Fruit fly (Drosophila melanogaster) whole organism, adult: ENCODE results near the gene Pep.

ENCODE experiments used
- CG11617 ChIP-seq: fragments of 200-800 bp; sonication (Bioruptor generic); optimal IDR thresholded peaks from 2 replicates; lab custom pipeline; 2017; ENCODE audit warnings: mild to moderate bottlenecking, missing biosample characterization, missing genetic modification reagents, missing genetic modification characterization
- CG12768 ChIP-seq: fragments of 200-800 bp; sonication (Bioruptor generic); optimal IDR thresholded peaks from 2 replicates; lab custom pipeline; 2017; ENCODE audit warnings: missing biosample characterization, missing genetic modification characterization, mild to moderate bottlenecking, moderate library complexity, missing genetic modification reagents
- CG14711 ChIP-seq: fragments of 200-800 bp; sonication (Bioruptor generic); optimal IDR thresholded peaks from 2 replicates; lab custom pipeline; 2018; ENCODE audit warnings: missing biosample characterization, mild to moderate bottlenecking, missing genetic modification characterization, moderate library complexity
- CG1620 ChIP-seq: fragments of 200-800 bp; sonication (Bioruptor generic); optimal IDR thresholded peaks from 2 replicates; lab custom pipeline; 2016; ENCODE audit warnings: missing biosample characterization, missing genetic modification characterization
- CG33017 ChIP-seq: fragments of 200-800 bp; sonication (Bioruptor generic); optimal IDR thresholded peaks from 2 replicates; lab custom pipeline; 2018; ENCODE audit warnings: missing biosample characterization, mild to moderate bottlenecking, missing genetic modification characterization, moderate library complexity
- CG5204 ChIP-seq: fragments of 200-800 bp; sonication (Bioruptor generic); optimal IDR thresholded peaks from 2 replicates; lab custom pipeline; 2016; ENCODE audit warnings: missing biosample characterization, missing genetic modification characterization
- CG7045 ChIP-seq: fragments of 200-800 bp; sonication (Bioruptor generic); optimal IDR thresholded peaks from 2 replicates; lab custom pipeline; 2017; ENCODE audit warnings: missing biosample characterization, mild to moderate bottlenecking, missing genetic modification characterization
- CG7101 ChIP-seq: fragments of 200-800 bp; sonication (Bioruptor generic); optimal IDR thresholded peaks from 2 replicates; lab custom pipeline; 2018; ENCODE audit warnings: missing biosample characterization, mild to moderate bottlenecking, missing genetic modification characterization, moderate library complexity
- Clk ChIP-seq: fragments of 200-800 bp; sonication (Bioruptor generic); optimal IDR thresholded peaks from 2 replicates; lab custom pipeline; 2017; ENCODE audit warnings: missing biosample characterization, missing genetic modification characterization
- Crg-1 ChIP-seq: fragments of 200-800 bp; sonication (Bioruptor generic); optimal IDR thresholded peaks from 2 replicates; lab custom pipeline; 2016; ENCODE audit warnings: missing biosample characterization, missing genetic modification characterization
- Hr96 ChIP-seq: fragments of 200-800 bp; sonication (Bioruptor generic); optimal IDR thresholded peaks from 2 replicates; lab custom pipeline; 2016; ENCODE audit warnings: missing biosample characterization, missing genetic modification characterization
- Mnt ChIP-seq: fragments of 200-800 bp; sonication (Bioruptor generic); optimal IDR thresholded peaks from 2 replicates; lab custom pipeline; 2016; ENCODE audit warnings: missing biosample characterization, mild to moderate bottlenecking, missing genetic modification characterization
- bab1 ChIP-seq: fragments of 200-800 bp; sonication (Bioruptor generic); optimal IDR thresholded peaks from 3 replicates; lab custom pipeline; 2019; ENCODE audit warnings: missing biosample characterization, mild to moderate bottlenecking, missing genetic modification characterization, moderate library complexity
- cic ChIP-seq: fragments of 200-800 bp; sonication (Bioruptor generic); optimal IDR thresholded peaks from 2 replicates; lab custom pipeline; 2017; ENCODE audit warnings: missing biosample characterization, mild to moderate bottlenecking, missing genetic modification characterization, moderate library complexity
- cnc ChIP-seq, 2 experiments: fragments of >200 bp; optimal IDR thresholded peaks; 2 replicates each; lab custom pipeline; 2017
- kay ChIP-seq: fragments of 200-800 bp; sonication (Bioruptor generic); peaks from one replicate; lab custom pipeline; 2016; ENCODE audit warnings: missing biosample characterization, missing genetic modification characterization, borderline replicate concordance
- ovo ChIP-seq: fragments of 200-800 bp; sonication (Bioruptor generic); optimal IDR thresholded peaks from 2 replicates; lab custom pipeline; 2016; ENCODE audit warnings: missing biosample characterization, missing genetic modification characterization
- pad ChIP-seq: fragments of 200-800 bp; sonication (Bioruptor generic); optimal IDR thresholded peaks from 3 replicates; lab custom pipeline; 2017; ENCODE audit warnings: missing biosample characterization, missing genetic modification characterization, mild to moderate bottlenecking, moderate library complexity, missing genetic modification reagents
- tj ChIP-seq: fragments of 200-800 bp; sonication (Bioruptor generic); optimal IDR thresholded peaks from 3 replicates; lab custom pipeline; 2017; ENCODE audit warnings: missing biosample characterization, mild to moderate bottlenecking, missing genetic modification characterization, moderate library complexity
- toe ChIP-seq: fragments of 200-800 bp; sonication (Bioruptor generic); optimal IDR thresholded peaks from 2 replicates; lab custom pipeline; 2016; ENCODE audit warnings: missing biosample characterization, missing genetic modification characterization

The Pep gene

DNA sequence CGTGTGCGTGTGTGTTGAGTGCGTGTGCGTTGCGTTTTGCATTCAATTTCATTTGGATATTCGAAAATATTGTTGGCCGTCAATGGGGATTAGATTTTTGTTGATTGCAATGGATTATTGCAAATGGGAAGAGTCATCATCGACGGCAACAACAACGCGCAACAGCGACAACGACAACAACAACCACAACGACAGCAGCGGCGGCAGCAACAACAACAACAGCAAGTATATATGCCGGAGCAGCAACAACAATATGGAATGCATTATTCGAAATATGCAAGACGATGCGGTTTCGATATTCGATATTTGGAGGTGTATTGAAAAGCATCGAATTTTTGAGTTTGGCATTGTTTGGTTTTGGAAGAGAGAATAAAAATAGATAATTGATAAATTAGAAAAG is 2.8 kb downstream of the Pep start:
- TF ChIP-seq CG5204 (GFP tag; lab: Kevin White, UChicago) (no peak), CG7045 (GFP tag; lab: Kevin White, UChicago) (no peak), kay (no peak), CG11617 (GFP tag; lab: Kevin White, UChicago) (no peak), CG12768 (GFP tag; lab: Kevin White, UChicago) (no peak), bab1 (GFP tag; lab: Kevin White, UChicago) (no peak), CG7101 (tag; lab: Kevin White, UChicago) (no peak)

DNA sequence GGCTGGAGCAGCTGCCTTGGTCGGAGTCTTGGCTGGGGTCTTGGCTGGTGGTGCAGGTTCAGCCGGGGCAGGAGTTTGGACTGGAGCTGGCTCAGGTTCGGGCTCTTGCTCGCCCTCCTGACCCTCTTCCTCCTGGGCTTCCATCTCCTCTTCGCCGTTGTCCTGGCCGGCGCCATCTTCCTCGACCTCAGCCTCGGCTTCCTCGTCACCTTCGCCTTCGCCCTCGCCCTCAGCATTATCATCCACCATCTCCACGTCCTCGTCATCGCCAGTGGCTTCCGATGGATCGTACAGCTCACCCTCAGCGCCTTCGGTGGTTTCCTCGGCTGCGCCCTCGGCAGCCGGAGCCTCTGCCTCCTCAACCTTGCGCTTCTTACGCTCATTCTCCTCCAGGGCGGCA is 6.2 kb downstream of the Pep start:
- TF ChIP-seq Mnt (no peak), CG7101 (tag; lab: Kevin White, UChicago) (no peak)

dm6 chr3L:17637809-17638208 is 7.0 kb downstream of the Pep start:
- TF ChIP-seq toe (no peak), cic (GFP tag; lab: Kevin White, UChicago) (no peak), kay (peak; percentile 90)

dm6 chr3L:17633142-17633541 is 11.7 kb downstream of the Pep start, which contains the start of gene CG7497:
TSS of gene CG7497 (plus strand) at chr3L:17633449.
- TF ChIP-seq pad (GFP tag; lab: Kevin White, UChicago): no peak
- peak; percentile 20 for TF ChIP-seq CG12768 (GFP tag; lab: Kevin White, UChicago)

- TF ChIP-seq CG14711 (tag; lab: Kevin White, UChicago) (no peak), tj (GFP tag; lab: Kevin White, UChicago) (no peak), CG5204 (GFP tag; lab: Kevin White, UChicago) (no peak), pad (GFP tag; lab: Kevin White, UChicago) (no peak), CG7045 (GFP tag; lab: Kevin White, UChicago) (no peak), CG1620 (GFP tag; lab: Kevin White, UChicago) (no peak), cnc (optimal IDR thresholded peaks at IDR 0.05; lab: Kevin White, UChicago) (no peak), Hr96 (GFP tag; lab: Kevin White, UChicago) (no peak), bab1 (GFP tag; lab: Kevin White, UChicago) (no peak), CG12768 (GFP tag; lab: Kevin White, UChicago) (no peak), CG7101 (tag; lab: Kevin White, UChicago) (no peak), CG11617 (GFP tag; lab: Kevin White, UChicago) (no peak), Mnt (no peak), toe (no peak), CG33017 (tag; lab: Kevin White, UChicago) (no peak), Clk (GFP tag; lab: Kevin White, UChicago) (no peak)
These were observed 13.6 kb downstream of the Pep start for dm6 chr3L:17631247-17631646.

dm6 chr3L:17625574-17626128 is 19.2 kb downstream of the Pep start:
- TF ChIP-seq ovo (no peak), kay (peak; percentile 70), CG12768 (GFP tag; lab: Kevin White, UChicago) (no peak)

- peak; percentile 44 for TF ChIP-seq Crg-1
- TF ChIP-seq CG7101 (tag; lab: Kevin White, UChicago): peak; percentile 39
- TF ChIP-seq CG5204 (GFP tag; lab: Kevin White, UChicago): no peak
These were observed 19.8 kb downstream of the Pep start for dm6 chr3L:17625014-17625413.

- TF ChIP-seq CG12768 (GFP tag; lab: Kevin White, UChicago) (peak; percentile 10), CG33017 (tag; lab: Kevin White, UChicago) (no peak), toe (no peak), bab1 (GFP tag; lab: Kevin White, UChicago) (no peak), cnc (optimal IDR thresholded peaks at IDR 0.05; lab: Kevin White, UChicago) (no peak), Clk (GFP tag; lab: Kevin White, UChicago) (no peak), pad (GFP tag; lab: Kevin White, UChicago) (no peak), Hr96 (GFP tag; lab: Kevin White, UChicago) (no peak), CG11617 (GFP tag; lab: Kevin White, UChicago) (peak; percentile 1), kay (peak; percentile 57), CG7045 (GFP tag; lab: Kevin White, UChicago) (peak; percentile 7)
These were observed 20.5 kb downstream of the Pep start for dm6 chr3L:17624208-17624826.
